Worm (Caenorhabditis elegans) whole organism, L4 larva: ENCODE results near the gene math-39.

Source experiments
- ZK337.2 ChIP-seq: fragments of 200-800 bp; sonication (Bioruptor generic); IDR thresholded peaks from 2 replicates; pipeline ENCODE4 v1.3.6; 2022; ENCODE audit warnings: missing genetic modification reagents, missing genetic modification characterization, missing compliant biosample characterization
- aly-2 ChIP-seq: sonication (generic microtip); optimal IDR thresholded peaks from 2 replicates; lab custom pipeline; 2018; ENCODE audit warnings: missing biosample characterization, missing genetic modification characterization
- ama-1 ChIP-seq: fragments of 150-350 bp; optimal IDR thresholded peaks from 2 replicates; lab custom pipeline; 2014; ENCODE audit warnings: inconsistent platforms, mixed read lengths
- fkh-10 ChIP-seq: fragments of 150-350 bp; optimal IDR thresholded peaks from 2 replicates; lab custom pipeline; 2014; ENCODE audit warnings: missing biosample characterization, missing genetic modification reagents, missing genetic modification characterization
- lin-38 ChIP-seq: fragments of 200-800 bp; sonication (Bioruptor generic); IDR thresholded peaks from 2 replicates; pipeline ENCODE4 v1.3.6; 2022; ENCODE audit warnings: missing genetic modification reagents, missing genetic modification characterization, missing compliant biosample characterization
- lin-39 ChIP-seq: fragments of 150-350 bp; optimal IDR thresholded peaks from 2 replicates; lab custom pipeline; 2014; ENCODE audit warnings: missing biosample characterization, missing genetic modification reagents, missing genetic modification characterization
- lsy-2 ChIP-seq, 2 experiments: fragments of 150-350 bp in 1 of 2; sonication (generic microtip) in 1 of 2; optimal IDR thresholded peaks; 2 replicates each; lab custom pipeline; 2014 to 2017; ENCODE audit warnings: missing biosample characterization in 2 of 2, missing genetic modification characterization in 2 of 2
- mdl-1 ChIP-seq, 2 experiments: fragments of 150-350 bp in 1 of 2; sonication (generic microtip) in 1 of 2; optimal IDR thresholded peaks; 2 replicates each; lab custom pipeline; 2014 to 2017; ENCODE audit warnings: missing biosample characterization in 2 of 2, missing genetic modification characterization in 2 of 2
- nhr-10 ChIP-seq: fragments of 150-350 bp; optimal IDR thresholded peaks from 2 replicates; lab custom pipeline; 2014; ENCODE audit warnings: missing biosample characterization, missing genetic modification characterization
- nhr-11 ChIP-seq: fragments of 150-350 bp; optimal IDR thresholded peaks from 2 replicates; lab custom pipeline; 2014; ENCODE audit warnings: missing biosample characterization, missing genetic modification characterization
- nhr-41 ChIP-seq: fragments of 200-800 bp; sonication (Bioruptor generic); IDR thresholded peaks from 2 replicates; pipeline ENCODE4 v1.3.6; 2022; ENCODE audit warnings: missing genetic modification reagents, missing genetic modification characterization, missing compliant biosample characterization
- unc-130 ChIP-seq: sonication (generic microtip); optimal IDR thresholded peaks from 2 replicates; lab custom pipeline; 2016; ENCODE audit warnings: missing genetic modification reagents, missing genetic modification characterization, missing compliant biosample characterization
- unc-39 ChIP-seq: sonication (generic microtip); optimal IDR thresholded peaks from 2 replicates; lab custom pipeline; 2017; ENCODE audit warnings: missing biosample characterization, missing genetic modification characterization
- zfp-2 ChIP-seq: sonication (generic microtip); optimal IDR thresholded peaks from 2 replicates; lab custom pipeline; 2016; ENCODE audit warnings: mild to moderate bottlenecking, missing genetic modification characterization, missing compliant biosample characterization

DNA sequence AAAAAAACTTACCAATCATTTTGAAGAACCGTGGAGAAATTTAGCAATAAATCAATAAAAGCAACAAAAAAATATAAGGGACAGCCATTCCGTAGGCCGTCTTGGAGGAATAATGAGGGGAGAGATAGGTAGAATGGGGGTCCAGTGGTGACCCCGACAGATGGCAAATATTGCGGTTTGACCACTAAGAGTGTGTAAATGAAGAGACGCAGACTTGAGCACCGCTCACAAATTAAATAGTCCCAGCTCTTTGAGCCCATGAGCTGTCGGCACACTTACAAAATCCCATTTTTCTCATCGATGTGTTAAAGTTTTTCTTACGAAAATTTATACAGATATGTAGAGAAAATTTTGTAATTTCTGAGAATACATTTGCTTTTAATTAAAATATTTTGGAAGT, 11.4 kb upstream of the math-39 start, which contains the start of gene fbxa-3:
- TF ChIP-seq lin-38: no peak
- no peak for TF ChIP-seq unc-130 (GFP tag; lab: Kevin White, UChicago)
- TF ChIP-seq unc-39 (tag; lab: Kevin White, UChicago): no peak
- no peak for TF ChIP-seq zfp-2 (tag; lab: Kevin White, UChicago)
- TF ChIP-seq ama-1 (lab: Kevin White, UChicago): no peak
- no peak for TF ChIP-seq nhr-10 (tag; lab: Kevin White, UChicago)
- TF ChIP-seq lsy-2 (tag; optimal IDR thresholded peaks at IDR 0.05; lab: Kevin White, UChicago): no peak
- no peak for TF ChIP-seq aly-2
- TF ChIP-seq mdl-1 (tag; optimal IDR thresholded peaks at IDR 0.05; lab: Kevin White, UChicago): no peak
- no peak for TF ChIP-seq ZK337.2 (GFP tag; lab: Robert Waterston, UW)
- TF ChIP-seq lin-39 (tag; lab: Kevin White, UChicago): no peak
- TF ChIP-seq fkh-10: no peak
- no peak for TF ChIP-seq nhr-41 (GFP tag; lab: Robert Waterston, UW)
- no peak for TF ChIP-seq nhr-11
